Worm (Caenorhabditis elegans) whole organism, L1 larva: ENCODE measurements around the gene cyp-13A3.

Experiments
- C16A3.4 ChIP-seq: fragments of 150-350 bp; optimal IDR thresholded peaks from 2 replicates; lab custom pipeline; 2014; ENCODE audit warnings: missing biosample characterization, missing genetic modification characterization
- aly-2 ChIP-seq: fragments of 150-350 bp; optimal IDR thresholded peaks from 2 replicates; lab custom pipeline; 2014; ENCODE audit warnings: missing biosample characterization, missing genetic modification characterization
- blmp-1 ChIP-seq: fragments of 150-350 bp; optimal IDR thresholded peaks from 2 replicates; lab custom pipeline; 2014; ENCODE audit warnings: missing biosample characterization, missing genetic modification characterization
- ceh-63 ChIP-seq: fragments of 200-800 bp; sonication (Bioruptor generic); optimal IDR thresholded peaks from 2 replicates; lab custom pipeline; 2018; ENCODE audit warnings: mild to moderate bottlenecking, missing genetic modification characterization, missing compliant biosample characterization
- ceh-8 ChIP-seq: fragments of 200-800 bp; sonication (Bioruptor generic); optimal IDR thresholded peaks from 2 replicates; lab custom pipeline; 2018; ENCODE audit warnings: mild to moderate bottlenecking, missing genetic modification characterization, moderate library complexity, missing compliant biosample characterization
- ceh-88 ChIP-seq: fragments of 200-800 bp; sonication (Bioruptor generic); IDR thresholded peaks from 2 replicates; pipeline ENCODE4 v1.3.6; 2022; ENCODE audit warnings: missing genetic modification characterization, missing compliant biosample characterization
- efl-1 ChIP-seq, 4 experiments: fragments of 150-350 bp; optimal IDR thresholded peaks in 3 of 4; peaks in 1 of 4; 1 replicate in 1 of 4; 2 replicates in 3 of 4; lab custom pipeline; 2014; ENCODE audit warnings: missing biosample characterization in 2 of 4, missing genetic modification characterization in 2 of 4, missing genetic modification reagents in 2 of 4
- efl-3 ChIP-seq: fragments of 200-800 bp; sonication (Bioruptor generic); optimal IDR thresholded peaks from 2 replicates; lab custom pipeline; 2018; ENCODE audit warnings: mild to moderate bottlenecking, missing genetic modification characterization, missing compliant biosample characterization
- egl-27 ChIP-seq, 2 experiments: fragments of 150-350 bp in 1 of 2; sonication (generic microtip); optimal IDR thresholded peaks; 3 replicates each; lab custom pipeline; 2017 to 2018; ENCODE audit warnings: missing biosample characterization in 2 of 2, missing genetic modification characterization in 2 of 2, missing genetic modification reagents in 2 of 2
- elt-2 ChIP-seq: sonication (generic microtip); optimal IDR thresholded peaks from 2 replicates; lab custom pipeline; 2016; ENCODE audit warnings: missing genetic modification characterization, mild to moderate bottlenecking, inconsistent platforms, missing compliant biosample characterization, missing genetic modification reagents
- elt-3 ChIP-seq, 6 experiments: fragments of 150-350 bp in 1 of 6; sonication (generic microtip); optimal IDR thresholded peaks; 2 replicates each; lab custom pipeline; 2017 to 2018; ENCODE audit warnings: missing biosample characterization in 6 of 6, missing genetic modification characterization in 6 of 6, inconsistent platforms in 1 of 6
- ets-5 ChIP-seq: fragments of 200-800 bp; sonication (Bioruptor generic); IDR thresholded peaks from 2 replicates; pipeline ENCODE4 v1.3.6; 2022; ENCODE audit warnings: missing genetic modification characterization, missing compliant biosample characterization
- hlh-4 ChIP-seq: sonication (generic microtip); optimal IDR thresholded peaks from 2 replicates; lab custom pipeline; 2016; ENCODE audit warnings: mild to moderate bottlenecking, missing genetic modification characterization, missing compliant biosample characterization
- hpl-2 ChIP-seq: fragments of 150-350 bp; optimal IDR thresholded peaks from 2 replicates; lab custom pipeline; 2014; ENCODE audit warnings: missing biosample characterization, missing genetic modification reagents, missing genetic modification characterization
- jun-1 ChIP-seq: fragments of 150-350 bp; optimal IDR thresholded peaks from 2 replicates; lab custom pipeline; 2014; ENCODE audit warnings: missing biosample characterization, missing genetic modification reagents, missing genetic modification characterization
- lin-13 ChIP-seq: fragments of 150-350 bp; optimal IDR thresholded peaks from 2 replicates; lab custom pipeline; 2014; ENCODE audit warnings: missing biosample characterization, missing genetic modification reagents, missing genetic modification characterization
- lin-14 ChIP-seq: fragments of 200-800 bp; sonication (Bioruptor generic); optimal IDR thresholded peaks from 2 replicates; lab custom pipeline; 2018; ENCODE audit warnings: mild to moderate bottlenecking, missing genetic modification characterization, moderate library complexity, missing compliant biosample characterization
- lin-35 ChIP-seq, 2 experiments: fragments of 150-350 bp; optimal IDR thresholded peaks; 2 replicates each; lab custom pipeline; 2014; ENCODE audit warnings: missing biosample characterization in 2 of 2, missing genetic modification characterization in 2 of 2, missing genetic modification reagents in 2 of 2
- lsy-2 ChIP-seq, 2 experiments: fragments of 150-350 bp; optimal IDR thresholded peaks; 2 replicates each; lab custom pipeline; 2014; ENCODE audit warnings: missing biosample characterization in 2 of 2, missing genetic modification characterization in 2 of 2
- mab-9 ChIP-seq: fragments of 200-800 bp; sonication (Bioruptor generic); IDR thresholded peaks from 2 replicates; pipeline ENCODE4 v1.3.6; 2022; ENCODE audit warnings: missing genetic modification reagents, missing genetic modification characterization, missing compliant biosample characterization
- mdl-1 ChIP-seq, 2 experiments: fragments of 150-350 bp; optimal IDR thresholded peaks; 2 replicates each; lab custom pipeline; 2014 to 2017; ENCODE audit warnings: missing biosample characterization in 2 of 2, missing genetic modification characterization in 2 of 2, inconsistent platforms in 1 of 2
- nhr-12 ChIP-seq: sonication (generic microtip); optimal IDR thresholded peaks from 2 replicates; lab custom pipeline; 2017; ENCODE audit warnings: missing biosample characterization, missing genetic modification characterization
- nhr-19 ChIP-seq: fragments of 200-800 bp; sonication (Bioruptor generic); conservative IDR thresholded peaks from 2 replicates; pipeline ENCODE4 v1.3.6; 2022; ENCODE audit warnings: missing genetic modification characterization, missing compliant biosample characterization
- nhr-20 ChIP-seq: sonication (generic microtip); optimal IDR thresholded peaks from 2 replicates; lab custom pipeline; 2016; ENCODE audit warnings: mild to moderate bottlenecking, missing genetic modification characterization, missing compliant biosample characterization
- nhr-28 ChIP-seq: fragments of 150-350 bp; optimal IDR thresholded peaks from 2 replicates; lab custom pipeline; 2014; ENCODE audit warnings: missing biosample characterization, missing genetic modification characterization
- nhr-47 ChIP-seq: sonication (generic microtip); optimal IDR thresholded peaks from 2 replicates; lab custom pipeline; 2016; ENCODE audit warnings: mild to moderate bottlenecking, missing genetic modification characterization, moderate library complexity, missing compliant biosample characterization
- nhr-71 ChIP-seq: sonication (generic microtip); optimal IDR thresholded peaks from 2 replicates; lab custom pipeline; 2016; ENCODE audit warnings: mild to moderate bottlenecking, missing genetic modification characterization, moderate library complexity, missing compliant biosample characterization
- nhr-76 ChIP-seq: sonication (generic microtip); optimal IDR thresholded peaks from 2 replicates; lab custom pipeline; 2017; ENCODE audit warnings: missing biosample characterization, missing genetic modification characterization
- nhr-77 ChIP-seq: fragments of 150-350 bp; optimal IDR thresholded peaks from 2 replicates; lab custom pipeline; 2014; ENCODE audit warnings: missing biosample characterization, missing genetic modification characterization
- nhr-84 ChIP-seq: sonication (generic microtip); optimal IDR thresholded peaks from 2 replicates; lab custom pipeline; 2017; ENCODE audit warnings: missing biosample characterization, missing genetic modification characterization
- nhr-85 ChIP-seq: sonication (generic microtip); peaks from one replicate; lab custom pipeline; 2016; ENCODE audit warnings: missing genetic modification characterization, inconsistent platforms, missing compliant biosample characterization
- nhr-90 ChIP-seq: sonication (generic microtip); optimal IDR thresholded peaks from 2 replicates; lab custom pipeline; 2016; ENCODE audit warnings: mild to moderate bottlenecking, missing genetic modification characterization, missing compliant biosample characterization; ENCODE audit not compliant: poor library complexity
- snu-23 ChIP-seq: sonication (generic microtip); optimal IDR thresholded peaks from 2 replicates; lab custom pipeline; 2016; ENCODE audit warnings: missing genetic modification characterization, missing compliant biosample characterization
- tbx-2 ChIP-seq: sonication (generic microtip); optimal IDR thresholded peaks from 2 replicates; lab custom pipeline; 2016; ENCODE audit warnings: missing genetic modification characterization, missing compliant biosample characterization
- tlp-1 ChIP-seq: fragments of 150-350 bp; optimal IDR thresholded peaks from 2 replicates; lab custom pipeline; 2014; ENCODE audit warnings: missing biosample characterization, missing genetic modification characterization
- unc-62 ChIP-seq: fragments of 150-350 bp; optimal IDR thresholded peaks from 2 replicates; lab custom pipeline; 2014; ENCODE audit warnings: missing biosample characterization, missing genetic modification reagents, missing genetic modification characterization

The cyp-13A3 gene

ce11 chrII:9826946-9827345 is 33.8 kb upstream of the cyp-13A3 start:
- TF ChIP-seq efl-1 (optimal IDR thresholded peaks at IDR 0.05; lab: Kevin White, UChicago) (no peak), efl-1 (GFP tag; optimal IDR thresholded peaks at IDR 0.05 in 1 of 2; lab: Kevin White, UChicago) (peak in 1 of 2 experiments; percentile 59), unc-62 (no peak)

- TF ChIP-seq blmp-1: peak; percentile 32
- peak in 1 of 6 experiments; percentile 43 for TF ChIP-seq elt-3 (tag; optimal IDR thresholded peaks at IDR 0.05; lab: Kevin White, UChicago)
- TF ChIP-seq nhr-19: no peak
- TF ChIP-seq nhr-77 (tag; lab: Kevin White, UChicago): no peak
- no peak for TF ChIP-seq efl-3 (GFP tag; lab: Kevin White, UChicago)
- TF ChIP-seq nhr-85: peak; percentile 60
- TF ChIP-seq elt-2 (tag; lab: Kevin White, UChicago): peak; percentile 66
- peak in 1 of 2 experiments; percentile 39 for TF ChIP-seq lin-35 (GFP tag; optimal IDR thresholded peaks at IDR 0.05; lab: Kevin White, UChicago)
- no peak for TF ChIP-seq lsy-2 (tag; optimal IDR thresholded peaks at IDR 0.05; lab: Kevin White, UChicago)
- TF ChIP-seq nhr-71: peak; percentile 31
- TF ChIP-seq snu-23 (GFP tag; lab: Kevin White, UChicago): peak; percentile 23
- peak; percentile 93 for TF ChIP-seq nhr-20 (tag; lab: Kevin White, UChicago)
- peak; percentile 63 for TF ChIP-seq lin-14 (GFP tag; lab: Kevin White, UChicago)
- no peak for TF ChIP-seq nhr-76
- no peak for TF ChIP-seq efl-1 (optimal IDR thresholded peaks at IDR 0.05; lab: Kevin White, UChicago)
- TF ChIP-seq efl-1 (GFP tag; optimal IDR thresholded peaks at IDR 0.05 in 1 of 2; lab: Kevin White, UChicago): peak in 1 of 2 experiments; percentile 91
- TF ChIP-seq ceh-88 (GFP tag; lab: Robert Waterston, UW): no peak
- TF ChIP-seq, all 84 proteins: peak for 10
These were observed 14.4 kb upstream of the cyp-13A3 start, which contains the start of gene cyp-13A8 for ce11 chrII:9807519-9807972. Gene cyp-13A8 (minus strand): TSS chrII:9807569.

ce11 chrII:9803320-9803719 is 10.2 kb upstream of the cyp-13A3 start, which contains the start of gene cyp-13A7:
Gene cyp-13A7 (plus strand): TSS chrII:9803620.
- TF ChIP-seq nhr-20 (tag; lab: Kevin White, UChicago): peak; percentile 17
- no peak for TF ChIP-seq ceh-88 (GFP tag; lab: Robert Waterston, UW)
- peak; percentile 6 for TF ChIP-seq nhr-85

ce11 chrII:9802642-9803041 is 9.5 kb upstream of the cyp-13A3 start, which contains the start of gene cyp-13A6:
Gene cyp-13A6 (minus strand): TSS chrII:9802821.
- no peak for TF ChIP-seq jun-1
- TF ChIP-seq hpl-2 (GFP tag; lab: Kevin White, UChicago): no peak
- no peak for TF ChIP-seq hlh-4 (tag; lab: Kevin White, UChicago)
- TF ChIP-seq lin-14 (GFP tag; lab: Kevin White, UChicago): peak; percentile 28
- TF ChIP-seq nhr-84: no peak
- TF ChIP-seq mab-9 (GFP tag; lab: Robert Waterston, UW): no peak
- TF ChIP-seq ets-5: no peak
- no peak for TF ChIP-seq ceh-8 (GFP tag; lab: Kevin White, UChicago)
- TF ChIP-seq nhr-28 (tag; lab: Kevin White, UChicago): no peak
- no peak for TF ChIP-seq egl-27 (tag; optimal IDR thresholded peaks at IDR 0.05; lab: Kevin White, UChicago)
- TF ChIP-seq elt-2 (tag; lab: Kevin White, UChicago): peak; percentile 21
- TF ChIP-seq nhr-76: no peak
- no peak for TF ChIP-seq aly-2 (tag; lab: Kevin White, UChicago)
- no peak for TF ChIP-seq ceh-63
- peak; percentile 13 for TF ChIP-seq nhr-20 (tag; lab: Kevin White, UChicago)

ce11 chrII:9800251-9800650 is 7.2 kb upstream of the cyp-13A3 start, which contains the start of gene cyp-13A5:
Gene cyp-13A5 (minus strand): TSS chrII:9800362.
- TF ChIP-seq mdl-1 (tag; optimal IDR thresholded peaks at IDR 0.05; lab: Kevin White, UChicago) (peak in 1 of 2 experiments; percentile 5), nhr-47 (no peak), blmp-1 (peak; percentile 71), snu-23 (GFP tag; lab: Kevin White, UChicago) (peak; percentile 56), elt-3 (tag; optimal IDR thresholded peaks at IDR 0.05; lab: Kevin White, UChicago) (peak in 4 of 6 experiments; percentile 23 to 78 (median 41)), lin-14 (GFP tag; lab: Kevin White, UChicago) (peak; percentile 80), elt-2 (tag; lab: Kevin White, UChicago) (peak; percentile 34), nhr-90 (tag; lab: Kevin White, UChicago) (peak; percentile 27), nhr-71 (peak; percentile 47), nhr-77 (tag; lab: Kevin White, UChicago) (no peak), C16A3.4 (tag; lab: Kevin White, UChicago) (peak; percentile 0), tbx-2 (tag; lab: Kevin White, UChicago) (peak; percentile 11), nhr-85 (peak; percentile 88), lin-35 (GFP tag; optimal IDR thresholded peaks at IDR 0.05; lab: Kevin White, UChicago) (peak in 1 of 2 experiments; percentile 41), nhr-20 (tag; lab: Kevin White, UChicago) (peak; percentile 89), tlp-1 (no peak), lin-13 (GFP tag; lab: Kevin White, UChicago) (no peak), nhr-12 (no peak)
